Worm (Caenorhabditis elegans) whole organism, mixed stage, embryonic: ENCODE measurements around the gene C02B8.3.

ENCODE experiments used
- M03D4.4 ChIP-seq: sonication (generic microtip); optimal IDR thresholded peaks from 2 replicates; lab custom pipeline; 2017; ENCODE audit warnings: mild to moderate bottlenecking, missing genetic modification characterization, missing compliant biosample characterization
- elt-1 ChIP-seq: sonication (generic microtip); optimal IDR thresholded peaks from 2 replicates; lab custom pipeline; 2017; ENCODE audit warnings: missing genetic modification characterization, mild to moderate bottlenecking, missing compliant biosample characterization, antibody characterized with exemption, moderate library complexity, borderline replicate concordance; ENCODE audit not compliant: insufficient read depth
- elt-3 ChIP-seq: fragments of 150-350 bp; optimal IDR thresholded peaks from 2 replicates; lab custom pipeline; 2014; ENCODE audit warnings: missing biosample characterization, missing genetic modification characterization
- mep-1 ChIP-seq: fragments of 150-350 bp; optimal IDR thresholded peaks from 2 replicates; lab custom pipeline; 2017; ENCODE audit warnings: missing biosample characterization, missing genetic modification reagents, missing genetic modification characterization, inconsistent platforms
- nhr-237 ChIP-seq: fragments of 150-350 bp; optimal IDR thresholded peaks from 2 replicates; lab custom pipeline; 2014; ENCODE audit warnings: missing biosample characterization, missing genetic modification characterization
- nhr-28 ChIP-seq: fragments of 150-350 bp; optimal IDR thresholded peaks from 2 replicates; lab custom pipeline; 2014; ENCODE audit warnings: missing biosample characterization, missing genetic modification characterization

DNA sequence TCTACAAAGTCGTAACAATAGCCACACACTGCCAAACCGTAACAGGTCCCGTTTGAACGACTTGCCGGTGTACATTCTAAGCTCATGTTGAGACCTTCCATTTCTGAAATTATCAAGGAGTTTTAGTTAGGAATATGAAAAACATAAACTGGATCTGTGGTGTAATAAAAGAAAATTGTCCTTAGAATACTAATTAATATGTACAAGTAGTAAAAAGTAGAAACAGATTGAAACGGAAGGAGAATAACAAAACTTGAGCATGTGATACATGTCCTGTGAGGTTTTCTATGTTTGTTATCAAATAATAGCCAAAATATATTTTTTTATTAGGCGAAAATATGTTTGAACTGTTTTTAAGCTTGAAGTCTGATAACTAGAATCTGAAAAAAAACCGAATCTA, 9.7 kb upstream of the C02B8.3 start, which contains the start of gene frpr-1:
- TF ChIP-seq mep-1 (tag; lab: Kevin White, UChicago): no peak
- no peak for TF ChIP-seq elt-3 (tag; lab: Kevin White, UChicago)
- no peak for TF ChIP-seq M03D4.4 (tag; lab: Kevin White, UChicago)
- TF ChIP-seq elt-1 (tag; lab: Kevin White, UChicago): no peak
- no peak for TF ChIP-seq nhr-237
- no peak for TF ChIP-seq nhr-28 (tag; lab: Kevin White, UChicago)
